Worm (Caenorhabditis elegans): ENCODE measurements around the gene F49C5.11.

DNA sequence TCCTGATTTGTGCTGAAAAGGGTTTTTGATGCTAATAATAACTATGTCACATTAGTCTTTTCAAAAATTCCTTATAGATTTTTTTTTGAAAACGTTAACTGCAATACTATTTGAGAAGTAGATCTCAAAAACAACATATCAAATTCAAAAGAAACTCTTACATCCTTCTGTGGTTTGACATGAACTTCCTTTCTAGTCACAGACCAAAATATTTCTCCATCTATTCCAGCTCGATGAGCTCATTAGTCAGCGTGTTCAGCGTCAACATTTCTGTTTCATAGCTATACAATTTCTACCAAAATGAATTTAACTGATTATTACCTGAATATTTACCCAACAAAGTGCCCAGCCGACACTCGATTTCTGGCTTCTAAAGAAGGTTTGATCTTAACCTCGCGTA, 47.0 kb upstream of the F49C5.11 start, which contains the start of gene srh-67:
- TF ChIP-seq bed-3 (GFP tag; optimal IDR thresholded peaks at IDR 0.05), result no peak
- no peak for TF ChIP-seq elt-1 (tag; optimal IDR thresholded peaks at IDR 0.05; ENCODE audit: borderline replicate concordance, insufficient read depth)
- no peak for TF ChIP-seq ham-2 (GFP tag; optimal IDR thresholded peaks at IDR 0.05)
- no peak for TF ChIP-seq ceh-43 (GFP tag; optimal IDR thresholded peaks at IDR 0.05)
- no peak for TF ChIP-seq lsy-2 (tag; optimal IDR thresholded peaks at IDR 0.05)
- no peak for TF ChIP-seq zip-8 (tag; optimal IDR thresholded peaks at IDR 0.05)
- no peak for TF ChIP-seq nhr-28 (tag; optimal IDR thresholded peaks at IDR 0.05)
- TF ChIP-seq ztf-11 (tag; optimal IDR thresholded peaks at IDR 0.05), result no peak
- TF ChIP-seq elt-3 (tag; optimal IDR thresholded peaks at IDR 0.05), result no peak
